Worm (Caenorhabditis elegans): ENCODE results near the gene Y40C5A.4.

Gene Y40C5A.4

DNA sequence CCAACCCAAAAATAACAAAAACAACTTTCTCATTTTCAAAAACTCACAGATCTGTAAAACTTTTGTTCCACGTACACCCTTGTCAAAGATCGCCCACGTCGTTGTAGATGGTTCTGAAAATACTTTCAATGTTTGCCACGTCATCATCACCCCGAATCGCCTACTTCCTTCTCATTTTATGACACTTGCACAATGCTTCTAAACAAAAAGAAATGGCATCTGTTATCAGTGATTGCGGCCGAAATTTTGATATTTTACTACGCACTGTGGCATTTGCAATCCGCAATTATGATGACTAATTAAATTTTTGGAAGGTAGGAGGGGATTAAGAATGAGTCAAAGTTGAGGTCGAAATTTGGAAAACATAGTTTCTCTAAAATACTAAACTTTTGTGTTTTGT is 39.2 kb downstream of the Y40C5A.4 start:
- peak; percentile 31 for TF ChIP-seq hlh-11 (tag; optimal IDR thresholded peaks at IDR 0.05)
- TF ChIP-seq lin-1 (GFP tag; IDR thresholded peaks at IDR 0.05) = no peak
- peak; percentile 62 for TF ChIP-seq aha-1 (tag)
- TF ChIP-seq daf-8 (GFP tag; IDR thresholded peaks at IDR 0.05) = no peak
- TF ChIP-seq dve-1 (tag; optimal IDR thresholded peaks at IDR 0.05; ENCODE audit: insufficient read depth) = peak; percentile 37
- no peak for TF ChIP-seq F10B5.3 (tag; optimal IDR thresholded peaks at IDR 0.05)
- TF ChIP-seq nhr-28 (tag; optimal IDR thresholded peaks at IDR 0.05) = peak; percentile 36
- no peak for TF ChIP-seq mep-1 (tag; optimal IDR thresholded peaks at IDR 0.05)
- TF ChIP-seq daf-16 (GFP tag; optimal IDR thresholded peaks at IDR 0.05) = no peak
- peak; percentile 50 for TF ChIP-seq daf-16 (tag; optimal IDR thresholded peaks at IDR 0.05)
- TF ChIP-seq dpl-1 (GFP tag; optimal IDR thresholded peaks at IDR 0.05) = no peak
- TF ChIP-seq cey-2 (tag; optimal IDR thresholded peaks at IDR 0.05; ENCODE audit: borderline replicate concordance, insufficient read depth) = no peak
- TF ChIP-seq F49E8.2 (tag; optimal IDR thresholded peaks at IDR 0.05; ENCODE audit: borderline replicate concordance) = no peak
- TF ChIP-seq dmd-6 (GFP tag; IDR thresholded peaks at IDR 0.05) = peak; percentile 56
- no peak for TF ChIP-seq aly-2 (tag; optimal IDR thresholded peaks at IDR 0.05)
- no peak for TF ChIP-seq nhr-76 (tag; optimal IDR thresholded peaks at IDR 0.05)
- TF ChIP-seq unc-39 (tag; optimal IDR thresholded peaks at IDR 0.05) = no peak
- no peak for TF ChIP-seq mxl-3 (GFP tag; optimal IDR thresholded peaks at IDR 0.05)
- peak in 1 of 2 experiments; percentile 74 for TF ChIP-seq unc-62 (GFP tag; optimal IDR thresholded peaks at IDR 0.05 in 1 of 2)
- TF ChIP-seq unc-62 (tag; optimal IDR thresholded peaks at IDR 0.05) = no peak
- no peak for TF ChIP-seq hmg-1.1 (GFP tag; IDR thresholded peaks at IDR 0.05)
- TF ChIP-seq T26A8.4 (GFP tag; IDR thresholded peaks at IDR 0.05) = no peak
- no peak for TF ChIP-seq F26F4.8 (GFP tag; conservative IDR thresholded peaks at IDR 0.05)
- no peak for TF ChIP-seq fos-1 (tag; optimal IDR thresholded peaks at IDR 0.05)
- no peak for TF ChIP-seq lsy-2 (tag; optimal IDR thresholded peaks at IDR 0.05)
- no peak for TF ChIP-seq ztf-11 (tag; optimal IDR thresholded peaks at IDR 0.05)
- peak; percentile 77 for TF ChIP-seq pqm-1 (tag; optimal IDR thresholded peaks at IDR 0.05)
- no peak for TF ChIP-seq nhr-41 (GFP tag; IDR thresholded peaks at IDR 0.05)
- no peak for TF ChIP-seq ZK337.2 (GFP tag; IDR thresholded peaks at IDR 0.05)

DNA sequence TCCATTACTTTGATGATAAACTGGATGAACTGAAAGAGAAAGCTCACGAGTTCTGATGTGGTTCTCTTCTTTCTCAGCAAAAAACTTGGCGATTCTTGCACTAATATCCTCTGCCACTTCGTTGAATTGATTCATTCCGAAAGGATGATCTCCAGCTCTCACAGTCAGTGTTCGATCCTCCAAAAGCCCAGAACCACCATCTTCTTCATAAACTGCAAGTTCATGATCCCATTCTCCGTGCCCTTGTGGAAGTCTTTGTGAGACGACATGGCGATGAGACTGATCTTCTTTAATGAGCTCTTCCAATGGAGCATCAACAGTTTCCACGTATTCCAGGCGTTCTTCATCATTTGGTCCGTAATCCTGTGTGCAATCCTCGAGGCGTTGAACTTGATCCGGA is 40.0 kb downstream of the Y40C5A.4 start:
- TF ChIP-seq unc-62 (GFP tag; optimal IDR thresholded peaks at IDR 0.05 in 1 of 2) (peak in 1 of 2 experiments; percentile 98), unc-62 (tag; optimal IDR thresholded peaks at IDR 0.05) (no peak), F37D6.2 (tag; optimal IDR thresholded peaks at IDR 0.05) (no peak)

- no peak for TF ChIP-seq jun-1 (tag; optimal IDR thresholded peaks at IDR 0.05)
- no peak for TF ChIP-seq mdl-1 (tag; optimal IDR thresholded peaks at IDR 0.05)
- no peak for TF ChIP-seq nhr-25 (tag; optimal IDR thresholded peaks at IDR 0.05; ENCODE audit: borderline replicate concordance, insufficient read depth)
- TF ChIP-seq aha-1 (tag) = peak; percentile 90
- TF ChIP-seq sdz-12 (GFP tag; optimal IDR thresholded peaks at IDR 0.05) = no peak
- no peak for TF ChIP-seq php-3 (GFP tag; IDR thresholded peaks at IDR 0.05)
- no peak for TF ChIP-seq lin-1 (GFP tag; IDR thresholded peaks at IDR 0.05)
- TF ChIP-seq spr-3 (GFP tag; optimal IDR thresholded peaks at IDR 0.05) = no peak
These were observed 41.0 kb downstream of the Y40C5A.4 start for ce11 chrIV:7323904-7324303.

ce11 chrIV:7320688-7321087 is 44.2 kb downstream of the Y40C5A.4 start:
- TF ChIP-seq nhr-102 (tag; optimal IDR thresholded peaks at IDR 0.05) (no peak), unc-62 (GFP tag; optimal IDR thresholded peaks at IDR 0.05 in 1 of 2) (peak in 1 of 2 experiments; percentile 92), unc-62 (tag; optimal IDR thresholded peaks at IDR 0.05) (no peak)

Data from whole organism, L4 larva.